Fruit fly (Drosophila melanogaster): Measurements from ENCODE around the gene tgo.
A peak's percentile ranks its signal among the peaks of the same experiment; 100 is the strongest.

- TF ChIP-seq CG8944 (GFP tag; optimal IDR thresholded peaks at IDR 0.05) = no peak
- no peak for TF ChIP-seq HLH54F (GFP tag; optimal IDR thresholded peaks at IDR 0.05)
- no peak for TF ChIP-seq wor (GFP tag; IDR thresholded peaks at IDR 0.05)
- TF ChIP-seq CG12236 (GFP tag; optimal IDR thresholded peaks at IDR 0.05) = no peak
- TF ChIP-seq Pdp1 (GFP tag; optimal IDR thresholded peaks at IDR 0.05) = no peak
- no peak for TF ChIP-seq al (GFP tag; IDR thresholded peaks at IDR 0.05)
- peak; percentile 24 for TF ChIP-seq Dp (GFP tag; optimal IDR thresholded peaks at IDR 0.05)
- TF ChIP-seq caup (GFP tag; optimal IDR thresholded peaks at IDR 0.05; ENCODE audit: severe bottlenecking) = no peak
- TF ChIP-seq grn (GFP tag; optimal IDR thresholded peaks at IDR 0.05) = no peak
- TF ChIP-seq vnd (GFP tag; IDR thresholded peaks at IDR 0.05; ENCODE audit: partially characterized antibody) = no peak
- no peak for TF ChIP-seq CG17385 (GFP tag; optimal IDR thresholded peaks at IDR 0.05)
- TF ChIP-seq ttk (GFP tag; IDR thresholded peaks at IDR 0.05) = no peak
- no peak for TF ChIP-seq ranshi (GFP tag; IDR thresholded peaks at IDR 0.05)
- TF ChIP-seq mam (GFP tag; optimal IDR thresholded peaks at IDR 0.05) = no peak
Measured at dm6 chr3R:9046954-9047353, 27.1 kb upstream of the tgo start.

Data from whole organism, embryonic.